Fruit fly (Drosophila melanogaster): ENCODE measurements around the gene Ire1.

DNA sequence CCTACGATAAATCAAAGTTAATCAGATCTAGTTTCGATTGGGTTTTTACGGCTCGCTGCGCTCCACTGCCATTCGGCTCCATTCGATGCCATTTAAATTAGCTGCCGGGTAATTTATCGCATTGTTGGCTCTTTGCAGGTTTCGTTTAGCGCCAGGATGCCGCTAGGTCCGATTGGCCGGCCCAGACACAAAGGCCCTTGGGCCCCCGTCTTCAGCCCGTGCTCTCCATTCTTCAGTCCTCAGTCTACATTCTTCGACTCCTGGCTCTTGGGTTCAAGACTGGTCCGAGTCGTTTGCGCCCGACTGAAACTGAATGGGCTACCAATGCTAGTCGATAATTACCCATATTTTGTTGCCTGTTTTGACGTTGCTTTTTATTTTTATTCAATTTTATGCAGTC, 47.9 kb downstream of the Ire1 start:
- TF ChIP-seq Crg-1 (GFP tag; optimal IDR thresholded peaks at IDR 0.05): no peak
- TF ChIP-seq kay (GFP tag; ENCODE audit: borderline replicate concordance): no peak
- TF ChIP-seq CG14711 (tag; optimal IDR thresholded peaks at IDR 0.05): no peak
- no peak for TF ChIP-seq CG7045 (GFP tag; optimal IDR thresholded peaks at IDR 0.05)

Measured in whole organism, adult.